Fruit fly (Drosophila melanogaster) whole organism, prepupa: Measurements from ENCODE around the gene CG17777.

Source experiments
- Blimp-1 ChIP-seq: fragments of 200-800 bp; sonication (Bioruptor generic); optimal IDR thresholded peaks from 3 replicates; lab custom pipeline; 2017; ENCODE audit warnings: missing biosample characterization, missing genetic modification characterization, mild to moderate bottlenecking, moderate library complexity, missing genetic modification reagents
- CG10631 ChIP-seq: fragments of 200-800 bp; sonication (Bioruptor generic); optimal IDR thresholded peaks from 2 replicates; lab custom pipeline; 2016; ENCODE audit warnings: missing biosample characterization, missing genetic modification characterization
- CG11294 ChIP-seq: fragments of 200-800 bp; sonication (Bioruptor generic); IDR thresholded peaks from 2 replicates; pipeline ENCODE4 v1.3.6; 2022; ENCODE audit warnings: missing biosample characterization, missing genetic modification characterization
- CG11762 ChIP-seq: fragments of 200-800 bp; sonication (Bioruptor generic); optimal IDR thresholded peaks from 3 replicates; lab custom pipeline; 2016; ENCODE audit warnings: missing biosample characterization, missing genetic modification characterization; ENCODE audit not compliant: insufficient read depth
- CG11902 ChIP-seq: fragments of 200-800 bp; sonication (Bioruptor generic); optimal IDR thresholded peaks from 3 replicates; lab custom pipeline; 2016; ENCODE audit warnings: missing biosample characterization, missing genetic modification characterization
- CG15336 ChIP-seq: fragments of 200-800 bp; sonication (Bioruptor generic); IDR thresholded peaks from 2 replicates; pipeline ENCODE4 v1.3.6; 2022; ENCODE audit warnings: missing biosample characterization, missing genetic modification characterization
- CG1621 ChIP-seq: fragments of 200-800 bp; sonication (Bioruptor generic); optimal IDR thresholded peaks from 3 replicates; lab custom pipeline; 2018; ENCODE audit warnings: missing biosample characterization, mild to moderate bottlenecking, missing genetic modification characterization
- CG16779 ChIP-seq: fragments of 200-800 bp; sonication (Bioruptor generic); optimal IDR thresholded peaks from 3 replicates; lab custom pipeline; 2017; ENCODE audit warnings: missing biosample characterization, mild to moderate bottlenecking, missing genetic modification characterization
- CG3032 ChIP-seq: fragments of 200-800 bp; optimal IDR thresholded peaks from 2 replicates; lab custom pipeline; 2019; ENCODE audit warnings: missing biosample characterization, mild to moderate bottlenecking, missing genetic modification characterization, moderate library complexity
- CG32006 ChIP-seq: fragments of 200-800 bp; sonication (Bioruptor generic); optimal IDR thresholded peaks from 3 replicates; lab custom pipeline; 2017; ENCODE audit warnings: missing biosample characterization, mild to moderate bottlenecking, missing genetic modification characterization
- CG3919 ChIP-seq: fragments of 200-800 bp; sonication (Bioruptor generic); optimal IDR thresholded peaks from 3 replicates; lab custom pipeline; 2016; ENCODE audit warnings: missing biosample characterization, missing genetic modification characterization
- CG6163 ChIP-seq: fragments of 200-800 bp; sonication (Bioruptor generic); IDR thresholded peaks from 3 replicates; pipeline ENCODE4 v1.3.6; 2022; ENCODE audit warnings: missing biosample characterization, missing genetic modification characterization
- CG6792 ChIP-seq: fragments of 200-800 bp; sonication (Bioruptor generic); optimal IDR thresholded peaks from 3 replicates; lab custom pipeline; 2016; ENCODE audit warnings: missing biosample characterization, missing genetic modification characterization
- CG6808 ChIP-seq: fragments of 200-800 bp; sonication (Bioruptor generic); optimal IDR thresholded peaks from 3 replicates; lab custom pipeline; 2017; ENCODE audit warnings: missing biosample characterization, missing genetic modification characterization, mild to moderate bottlenecking, moderate library complexity, missing genetic modification reagents
- CG6854 ChIP-seq: fragments of 200-800 bp; sonication (Bioruptor generic); optimal IDR thresholded peaks from 2 replicates; lab custom pipeline; 2017; ENCODE audit warnings: missing biosample characterization, mild to moderate bottlenecking, missing genetic modification characterization
- CG8119 ChIP-seq: fragments of 200-800 bp; sonication (Bioruptor generic); IDR thresholded peaks from 3 replicates; pipeline ENCODE4 v1.3.6; 2022; ENCODE audit warnings: missing biosample characterization, missing genetic modification characterization
- CG8319 ChIP-seq: fragments of 200-800 bp; sonication (Bioruptor generic); optimal IDR thresholded peaks from 3 replicates; lab custom pipeline; 2016; ENCODE audit warnings: missing biosample characterization, missing genetic modification characterization
- CG8632 ChIP-seq: fragments of 200-800 bp; sonication (Bioruptor generic); optimal IDR thresholded peaks from 3 replicates; lab custom pipeline; 2016; ENCODE audit warnings: missing biosample characterization, missing genetic modification characterization
- CG9139 ChIP-seq: fragments of 200-800 bp; sonication (Bioruptor generic); optimal IDR thresholded peaks from 3 replicates; lab custom pipeline; 2017; ENCODE audit warnings: missing biosample characterization, mild to moderate bottlenecking, missing genetic modification characterization
- Eip75B ChIP-seq: fragments of 200-800 bp; sonication (Bioruptor generic); optimal IDR thresholded peaks from 3 replicates; lab custom pipeline; 2016; ENCODE audit warnings: missing biosample characterization, missing genetic modification characterization
- Eip78C ChIP-seq: fragments of 200-800 bp; sonication (Bioruptor generic); peaks from one replicate; lab custom pipeline; 2016; ENCODE audit warnings: missing biosample characterization, missing genetic modification characterization
- Ets21C ChIP-seq: fragments of 200-800 bp; sonication (Bioruptor generic); optimal IDR thresholded peaks from 3 replicates; lab custom pipeline; 2016; ENCODE audit warnings: missing biosample characterization, missing genetic modification characterization
- Ets96B ChIP-seq: fragments of 200-800 bp; optimal IDR thresholded peaks from 2 replicates; lab custom pipeline; 2019; ENCODE audit warnings: missing biosample characterization, mild to moderate bottlenecking, missing genetic modification characterization, moderate library complexity
- Gug ChIP-seq: fragments of 200-800 bp; sonication (Bioruptor generic); IDR thresholded peaks from 2 replicates; pipeline ENCODE4 v1.3.6; 2022; ENCODE audit warnings: missing biosample characterization, missing genetic modification characterization
- Hr39 ChIP-seq: fragments of 200-800 bp; sonication (Bioruptor generic); optimal IDR thresholded peaks from 2 replicates; lab custom pipeline; 2016; ENCODE audit warnings: missing biosample characterization, missing genetic modification characterization
- Hr4 ChIP-seq: fragments of 200-800 bp; sonication (Bioruptor generic); optimal IDR thresholded peaks from 3 replicates; lab custom pipeline; 2016; ENCODE audit warnings: missing biosample characterization, missing genetic modification characterization
- Lpt ChIP-seq: fragments of 200-800 bp; sonication (Bioruptor generic); optimal IDR thresholded peaks from 3 replicates; lab custom pipeline; 2016; ENCODE audit warnings: missing biosample characterization, missing genetic modification characterization
- OdsH ChIP-seq: fragments of 200-800 bp; sonication (Bioruptor generic); optimal IDR thresholded peaks from 3 replicates; lab custom pipeline; 2016; ENCODE audit warnings: missing biosample characterization, missing genetic modification characterization
- Smox ChIP-seq: fragments of 200-800 bp; sonication (Bioruptor generic); optimal IDR thresholded peaks from 3 replicates; lab custom pipeline; 2016; ENCODE audit warnings: missing biosample characterization, missing genetic modification characterization
- Sox102F ChIP-seq: fragments of 200-800 bp; sonication (Bioruptor generic); optimal IDR thresholded peaks from 2 replicates; lab custom pipeline; 2016; ENCODE audit warnings: missing biosample characterization, mild to moderate bottlenecking, missing genetic modification characterization
- Sox15 ChIP-seq: fragments of 200-800 bp; sonication (Bioruptor generic); optimal IDR thresholded peaks from 3 replicates; lab custom pipeline; 2016; ENCODE audit warnings: missing biosample characterization, missing genetic modification characterization
- achi ChIP-seq: fragments of 200-800 bp; sonication (Bioruptor generic); optimal IDR thresholded peaks from 3 replicates; lab custom pipeline; 2016; ENCODE audit warnings: missing biosample characterization, missing genetic modification characterization
- acj6 ChIP-seq: fragments of 200-800 bp; sonication (Bioruptor generic); optimal IDR thresholded peaks from 3 replicates; lab custom pipeline; 2016; ENCODE audit warnings: missing biosample characterization, missing genetic modification characterization
- cyc ChIP-seq: fragments of 200-800 bp; sonication (Bioruptor generic); optimal IDR thresholded peaks from 3 replicates; lab custom pipeline; 2016; ENCODE audit warnings: missing biosample characterization, missing genetic modification characterization
- dsx ChIP-seq: fragments of 200-800 bp; optimal IDR thresholded peaks from 3 replicates; lab custom pipeline; 2019; ENCODE audit warnings: missing biosample characterization, mild to moderate bottlenecking, missing genetic modification characterization, moderate library complexity; ENCODE audit not compliant: poor library complexity, severe bottlenecking
- eg ChIP-seq: fragments of 200-800 bp; sonication (Bioruptor generic); IDR thresholded peaks from 3 replicates; pipeline ENCODE4 v1.3.6; 2022; ENCODE audit warnings: missing biosample characterization, missing genetic modification characterization
- esn ChIP-seq: fragments of 200-800 bp; sonication (Bioruptor generic); optimal IDR thresholded peaks from 2 replicates; lab custom pipeline; 2016; ENCODE audit warnings: missing biosample characterization, mild to moderate bottlenecking, missing genetic modification characterization, moderate library complexity
- fd59A ChIP-seq: fragments of 200-800 bp; sonication (Bioruptor generic); optimal IDR thresholded peaks from 2 replicates; lab custom pipeline; 2017; ENCODE audit warnings: missing biosample characterization, mild to moderate bottlenecking, missing genetic modification characterization, missing genetic modification reagents
- fkh ChIP-seq: fragments of 200-800 bp; sonication (Bioruptor generic); optimal IDR thresholded peaks from 3 replicates; lab custom pipeline; 2017; ENCODE audit warnings: missing biosample characterization, mild to moderate bottlenecking, missing genetic modification characterization, moderate library complexity
- lz ChIP-seq: fragments of 200-800 bp; sonication (Bioruptor generic); optimal IDR thresholded peaks from 3 replicates; lab custom pipeline; 2016; ENCODE audit warnings: missing biosample characterization, missing genetic modification characterization
- net ChIP-seq: fragments of 200-800 bp; sonication (Bioruptor generic); optimal IDR thresholded peaks from 3 replicates; lab custom pipeline; 2016; ENCODE audit warnings: missing biosample characterization, missing genetic modification characterization
- pdm3 ChIP-seq: fragments of 200-800 bp; sonication (Bioruptor generic); optimal IDR thresholded peaks from 3 replicates; lab custom pipeline; 2016; ENCODE audit warnings: missing biosample characterization, missing genetic modification characterization
- spab ChIP-seq: fragments of 200-800 bp; sonication (Bioruptor generic); optimal IDR thresholded peaks from 2 replicates; lab custom pipeline; 2017; ENCODE audit warnings: missing biosample characterization, mild to moderate bottlenecking, missing genetic modification characterization, missing genetic modification reagents
- svp ChIP-seq: fragments of 200-800 bp; sonication (Bioruptor generic); peaks from one replicate; lab custom pipeline; 2016; ENCODE audit warnings: missing biosample characterization, missing genetic modification characterization
- topi ChIP-seq: fragments of 200-800 bp; sonication (Bioruptor generic); optimal IDR thresholded peaks from 3 replicates; lab custom pipeline; 2016; ENCODE audit warnings: missing biosample characterization, missing genetic modification characterization

CG17777 gene

DNA sequence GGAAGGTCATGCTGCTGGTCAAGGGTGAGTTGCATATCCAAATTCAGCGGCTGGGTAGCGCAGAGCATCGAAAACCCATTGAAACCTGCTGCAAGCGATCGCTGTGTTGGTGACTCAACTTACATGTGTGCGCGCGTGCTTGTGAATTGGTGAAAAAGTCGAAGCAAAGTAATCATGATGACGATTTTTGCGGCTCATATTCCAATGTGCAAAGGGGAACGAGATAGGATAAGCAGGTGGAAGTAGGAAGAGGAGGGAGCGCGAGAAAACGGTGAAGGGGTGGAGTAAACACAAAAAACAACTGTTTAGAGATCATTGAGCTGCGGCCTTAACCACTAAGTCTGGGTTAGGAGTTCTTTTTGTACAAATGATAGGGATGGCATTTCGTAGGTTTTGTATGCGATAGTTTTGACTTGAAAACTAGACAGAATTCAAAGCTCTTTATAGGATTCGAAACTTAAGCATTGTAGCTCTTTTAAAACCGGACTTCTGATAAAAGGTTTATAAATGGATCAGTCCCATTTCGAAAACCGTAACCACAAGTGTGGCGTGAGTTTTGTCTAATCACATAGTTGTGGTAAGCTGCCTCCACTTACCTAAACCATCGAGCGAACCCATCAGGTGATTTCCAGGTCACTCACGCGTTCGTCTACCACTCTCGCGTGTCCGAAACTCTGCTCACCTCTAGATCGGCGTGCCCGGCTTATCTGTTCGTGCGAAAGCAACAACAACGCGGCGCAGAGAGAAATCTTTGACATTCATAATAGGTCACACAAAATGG is 40.8 kb upstream of the CG17777 start (continued):
- TF ChIP-seq topi (GFP tag; lab: Kevin White, UChicago) (peak; percentile 67), CG8632 (GFP tag; lab: Kevin White, UChicago) (peak; percentile 9), CG3919 (GFP tag; lab: Kevin White, UChicago) (peak; percentile 51), fkh (GFP tag; lab: Kevin White, UChicago) (peak; percentile 5), Ets21C (peak; percentile 65), CG6808 (GFP tag; lab: Kevin White, UChicago) (peak; percentile 32), CG8119 (GFP tag; lab: Robert Waterston, UW) (peak; percentile 60), acj6 (GFP tag; lab: Kevin White, UChicago) (peak; percentile 62), CG11902 (peak; percentile 48), Hr4 (GFP tag; lab: Kevin White, UChicago) (peak; percentile 52), OdsH (GFP tag; lab: Kevin White, UChicago) (peak; percentile 59), Gug (peak; percentile 49; the same call in 1 of the 2 replicates), Eip78C (peak; percentile 89), CG1621 (tag; lab: Kevin White, UChicago) (peak; percentile 2), CG15336 (GFP tag; lab: Robert Waterston, UW) (peak; percentile 62), net (GFP tag; lab: Kevin White, UChicago) (peak; percentile 57), spab (GFP tag; lab: Kevin White, UChicago) (peak; percentile 4), CG11294 (GFP tag; lab: Robert Waterston, UW) (no peak), CG16779 (no peak), achi (GFP tag; lab: Kevin White, UChicago) (peak; percentile 37), Blimp-1 (GFP tag; lab: Kevin White, UChicago) (no peak), CG3032 (tag; lab: Kevin White, UChicago) (peak; percentile 52), Lpt (no peak), svp (GFP tag; lab: Kevin White, UChicago) (peak; percentile 90), CG10631 (GFP tag; lab: Kevin White, UChicago) (peak; percentile 47), esn (GFP tag; lab: Kevin White, UChicago) (peak; percentile 76), Eip75B (GFP tag; lab: Kevin White, UChicago) (peak; percentile 66), CG32006 (GFP tag; lab: Kevin White, UChicago) (peak; percentile 67), CG11762 (GFP tag; lab: Kevin White, UChicago) (peak; percentile 39), CG9139 (no peak), lz (GFP tag; lab: Kevin White, UChicago) (peak; percentile 73), Ets96B (peak; percentile 30), pdm3 (GFP tag; lab: Kevin White, UChicago) (peak; percentile 62), Sox102F (GFP tag; lab: Kevin White, UChicago) (peak; percentile 65), CG6163 (GFP tag; lab: Robert Waterston, UW) (no peak), Sox15 (GFP tag; lab: Kevin White, UChicago) (peak; percentile 41), Smox (peak; percentile 66)
- TF ChIP-seq, all 60 proteins: peak for 50

DNA sequence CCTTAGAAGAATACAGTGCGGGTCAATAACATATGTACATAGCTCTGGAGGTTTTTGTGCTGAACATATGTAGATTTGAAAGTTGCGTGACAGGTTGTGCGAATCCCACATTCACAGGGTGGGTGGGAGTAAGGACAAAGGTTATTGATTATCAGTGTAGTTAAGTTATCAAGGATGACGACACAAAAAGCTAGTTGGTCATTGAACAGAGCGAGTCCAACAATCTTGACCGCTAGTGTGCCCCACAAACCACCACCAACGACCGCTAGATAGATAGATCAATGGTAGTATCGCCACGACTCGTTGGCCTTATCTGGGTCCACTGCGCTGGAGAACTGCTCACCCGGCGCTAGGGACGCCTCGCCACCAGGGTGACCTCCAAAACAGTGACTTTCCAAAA is 40.1 kb upstream of the CG17777 start:
- TF ChIP-seq Ets21C (no peak), Hr39 (GFP tag; lab: Kevin White, UChicago) (no peak), CG15336 (GFP tag; lab: Robert Waterston, UW) (no peak; the same call in 1 of the 2 replicates), cyc (GFP tag; lab: Kevin White, UChicago) (no peak), fd59A (GFP tag; lab: Kevin White, UChicago) (no peak), CG32006 (GFP tag; lab: Kevin White, UChicago) (peak; percentile 0), achi (GFP tag; lab: Kevin White, UChicago) (no peak), Lpt (peak; percentile 6), CG6163 (GFP tag; lab: Robert Waterston, UW) (peak; percentile 36; the same call in 1 of the 3 replicates), CG8119 (GFP tag; lab: Robert Waterston, UW) (peak; percentile 28; the same call in 2 of the 3 replicates), eg (peak; percentile 69), svp (GFP tag; lab: Kevin White, UChicago) (no peak), Eip78C (peak; percentile 24), CG6854 (GFP tag; lab: Kevin White, UChicago) (no peak), Sox15 (GFP tag; lab: Kevin White, UChicago) (no peak), CG6792 (no peak), Sox102F (GFP tag; lab: Kevin White, UChicago) (no peak), CG8632 (GFP tag; lab: Kevin White, UChicago) (no peak), CG3919 (GFP tag; lab: Kevin White, UChicago) (no peak), esn (GFP tag; lab: Kevin White, UChicago) (no peak), Hr4 (GFP tag; lab: Kevin White, UChicago) (no peak), dsx (GFP tag; lab: Kevin White, UChicago) (no peak), CG16779 (no peak), net (GFP tag; lab: Kevin White, UChicago) (no peak), CG10631 (GFP tag; lab: Kevin White, UChicago) (no peak), CG8319 (GFP tag; lab: Kevin White, UChicago) (no peak), fkh (GFP tag; lab: Kevin White, UChicago) (no peak), CG11294 (GFP tag; lab: Robert Waterston, UW) (no peak), CG9139 (no peak), Smox (no peak)
